Worm (Caenorhabditis elegans) whole organism, L1 larva: ENCODE measurements around the gene Y17G7B.23.

Source experiments
- C34B4.2 ChIP-seq: sonication (generic microtip); optimal IDR thresholded peaks from 2 replicates; lab custom pipeline; 2017; ENCODE audit warnings: mild to moderate bottlenecking, missing genetic modification characterization, missing compliant biosample characterization
- F16B12.6 ChIP-seq: fragments of 150-350 bp; optimal IDR thresholded peaks from 2 replicates; lab custom pipeline; 2014; ENCODE audit warnings: missing biosample characterization, missing genetic modification characterization
- blmp-1 ChIP-seq: fragments of 150-350 bp; optimal IDR thresholded peaks from 2 replicates; lab custom pipeline; 2014; ENCODE audit warnings: missing biosample characterization, missing genetic modification characterization
- ceh-63 ChIP-seq: fragments of 200-800 bp; sonication (Bioruptor generic); optimal IDR thresholded peaks from 2 replicates; lab custom pipeline; 2018; ENCODE audit warnings: mild to moderate bottlenecking, missing genetic modification characterization, missing compliant biosample characterization
- ceh-90 ChIP-seq: sonication (generic microtip); optimal IDR thresholded peaks from 2 replicates; lab custom pipeline; 2016; ENCODE audit warnings: missing genetic modification characterization, missing compliant biosample characterization
- efl-1 ChIP-seq, 4 experiments: fragments of 150-350 bp; optimal IDR thresholded peaks in 3 of 4; peaks in 1 of 4; 1 replicate in 1 of 4; 2 replicates in 3 of 4; lab custom pipeline; 2014; ENCODE audit warnings: missing biosample characterization in 2 of 4, missing genetic modification characterization in 2 of 4, missing genetic modification reagents in 2 of 4
- egl-27 ChIP-seq, 2 experiments: fragments of 150-350 bp in 1 of 2; sonication (generic microtip); optimal IDR thresholded peaks; 3 replicates each; lab custom pipeline; 2017 to 2018; ENCODE audit warnings: missing biosample characterization in 2 of 2, missing genetic modification characterization in 2 of 2, missing genetic modification reagents in 2 of 2
- elt-2 ChIP-seq: sonication (generic microtip); optimal IDR thresholded peaks from 2 replicates; lab custom pipeline; 2016; ENCODE audit warnings: missing genetic modification characterization, mild to moderate bottlenecking, inconsistent platforms, missing compliant biosample characterization, missing genetic modification reagents
- elt-3 ChIP-seq, 6 experiments: fragments of 150-350 bp in 1 of 6; sonication (generic microtip); optimal IDR thresholded peaks; 2 replicates each; lab custom pipeline; 2017 to 2018; ENCODE audit warnings: missing biosample characterization in 6 of 6, missing genetic modification characterization in 6 of 6, inconsistent platforms in 1 of 6
- fkh-4 ChIP-seq: sonication (generic microtip); optimal IDR thresholded peaks from 2 replicates; lab custom pipeline; 2016; ENCODE audit warnings: missing compliant biosample characterization, missing genetic modification characterization, borderline replicate concordance
- fkh-8 ChIP-seq: sonication (generic microtip); optimal IDR thresholded peaks from 2 replicates; lab custom pipeline; 2016; ENCODE audit warnings: mild to moderate bottlenecking, missing genetic modification characterization, missing compliant biosample characterization
- fos-1 ChIP-seq: fragments of 150-350 bp; optimal IDR thresholded peaks from 2 replicates; lab custom pipeline; 2014; ENCODE audit warnings: missing biosample characterization, missing genetic modification characterization
- grh-1 ChIP-seq: fragments of 200-800 bp; sonication (Bioruptor generic); IDR thresholded peaks from 2 replicates; pipeline ENCODE4 v1.3.6; 2022; ENCODE audit warnings: missing genetic modification reagents, missing genetic modification characterization, missing compliant biosample characterization
- jun-1 ChIP-seq: fragments of 150-350 bp; optimal IDR thresholded peaks from 2 replicates; lab custom pipeline; 2014; ENCODE audit warnings: missing biosample characterization, missing genetic modification reagents, missing genetic modification characterization
- lin-14 ChIP-seq: fragments of 200-800 bp; sonication (Bioruptor generic); optimal IDR thresholded peaks from 2 replicates; lab custom pipeline; 2018; ENCODE audit warnings: mild to moderate bottlenecking, missing genetic modification characterization, moderate library complexity, missing compliant biosample characterization
- lin-35 ChIP-seq, 2 experiments: fragments of 150-350 bp; optimal IDR thresholded peaks; 2 replicates each; lab custom pipeline; 2014; ENCODE audit warnings: missing biosample characterization in 2 of 2, missing genetic modification characterization in 2 of 2, missing genetic modification reagents in 2 of 2
- lin-39 ChIP-seq: fragments of 150-350 bp; optimal IDR thresholded peaks from 2 replicates; lab custom pipeline; 2014; ENCODE audit warnings: missing biosample characterization, missing genetic modification reagents, missing genetic modification characterization
- lsy-2 ChIP-seq, 2 experiments: fragments of 150-350 bp; optimal IDR thresholded peaks; 2 replicates each; lab custom pipeline; 2014; ENCODE audit warnings: missing biosample characterization in 2 of 2, missing genetic modification characterization in 2 of 2
- mab-9 ChIP-seq: fragments of 200-800 bp; sonication (Bioruptor generic); IDR thresholded peaks from 2 replicates; pipeline ENCODE4 v1.3.6; 2022; ENCODE audit warnings: missing genetic modification reagents, missing genetic modification characterization, missing compliant biosample characterization
- mdl-1 ChIP-seq, 2 experiments: fragments of 150-350 bp; optimal IDR thresholded peaks; 2 replicates each; lab custom pipeline; 2014 to 2017; ENCODE audit warnings: missing biosample characterization in 2 of 2, missing genetic modification characterization in 2 of 2, inconsistent platforms in 1 of 2
- mep-1 ChIP-seq: fragments of 150-350 bp; optimal IDR thresholded peaks from 2 replicates; lab custom pipeline; 2014; ENCODE audit warnings: missing biosample characterization, missing genetic modification characterization
- nhr-19 ChIP-seq: fragments of 200-800 bp; sonication (Bioruptor generic); conservative IDR thresholded peaks from 2 replicates; pipeline ENCODE4 v1.3.6; 2022; ENCODE audit warnings: missing genetic modification characterization, missing compliant biosample characterization
- nhr-20 ChIP-seq: sonication (generic microtip); optimal IDR thresholded peaks from 2 replicates; lab custom pipeline; 2016; ENCODE audit warnings: mild to moderate bottlenecking, missing genetic modification characterization, missing compliant biosample characterization
- nhr-237 ChIP-seq: fragments of 150-350 bp; optimal IDR thresholded peaks from 2 replicates; lab custom pipeline; 2014; ENCODE audit warnings: missing biosample characterization, missing genetic modification characterization
- nhr-47 ChIP-seq: sonication (generic microtip); optimal IDR thresholded peaks from 2 replicates; lab custom pipeline; 2016; ENCODE audit warnings: mild to moderate bottlenecking, missing genetic modification characterization, moderate library complexity, missing compliant biosample characterization
- nhr-71 ChIP-seq: sonication (generic microtip); optimal IDR thresholded peaks from 2 replicates; lab custom pipeline; 2016; ENCODE audit warnings: mild to moderate bottlenecking, missing genetic modification characterization, moderate library complexity, missing compliant biosample characterization
- nhr-76 ChIP-seq: sonication (generic microtip); optimal IDR thresholded peaks from 2 replicates; lab custom pipeline; 2017; ENCODE audit warnings: missing biosample characterization, missing genetic modification characterization
- nhr-85 ChIP-seq: sonication (generic microtip); peaks from one replicate; lab custom pipeline; 2016; ENCODE audit warnings: missing genetic modification characterization, inconsistent platforms, missing compliant biosample characterization
- nhr-90 ChIP-seq: sonication (generic microtip); optimal IDR thresholded peaks from 2 replicates; lab custom pipeline; 2016; ENCODE audit warnings: mild to moderate bottlenecking, missing genetic modification characterization, missing compliant biosample characterization; ENCODE audit not compliant: poor library complexity
- pqm-1 ChIP-seq: sonication (generic microtip); optimal IDR thresholded peaks from 3 replicates; lab custom pipeline; 2017; ENCODE audit warnings: missing biosample characterization, missing genetic modification characterization
- skn-1 ChIP-seq: fragments of 150-350 bp; optimal IDR thresholded peaks from 2 replicates; lab custom pipeline; 2014; ENCODE audit warnings: missing biosample characterization, missing genetic modification characterization
- snu-23 ChIP-seq: sonication (generic microtip); optimal IDR thresholded peaks from 2 replicates; lab custom pipeline; 2016; ENCODE audit warnings: missing genetic modification characterization, missing compliant biosample characterization
- sox-4 ChIP-seq: sonication (generic microtip); optimal IDR thresholded peaks from 2 replicates; lab custom pipeline; 2016; ENCODE audit warnings: missing genetic modification characterization, missing compliant biosample characterization
- sup-37 ChIP-seq: fragments of 200-800 bp; sonication (Bioruptor generic); optimal IDR thresholded peaks from 2 replicates; lab custom pipeline; 2018; ENCODE audit warnings: mild to moderate bottlenecking, missing genetic modification characterization, missing compliant biosample characterization
- tbx-2 ChIP-seq: sonication (generic microtip); optimal IDR thresholded peaks from 2 replicates; lab custom pipeline; 2016; ENCODE audit warnings: missing genetic modification characterization, missing compliant biosample characterization
- unc-130 ChIP-seq: fragments of 150-350 bp; optimal IDR thresholded peaks from 2 replicates; lab custom pipeline; 2017; ENCODE audit warnings: missing biosample characterization, missing genetic modification characterization, inconsistent platforms
- unc-62 ChIP-seq: fragments of 150-350 bp; optimal IDR thresholded peaks from 2 replicates; lab custom pipeline; 2014; ENCODE audit warnings: missing biosample characterization, missing genetic modification reagents, missing genetic modification characterization
- unc-98 ChIP-seq: fragments of 200-800 bp; sonication (Bioruptor generic); IDR thresholded peaks from 2 replicates; pipeline ENCODE4 v1.3.6; 2022; ENCODE audit warnings: missing genetic modification characterization, missing compliant biosample characterization
- vab-15 ChIP-seq: sonication (generic microtip); optimal IDR thresholded peaks from 2 replicates; lab custom pipeline; 2017; ENCODE audit warnings: missing genotype, mild to moderate bottlenecking, missing genetic modification characterization, missing compliant biosample characterization
- xbp-1 ChIP-seq: sonication (generic microtip); optimal IDR thresholded peaks from 2 replicates; lab custom pipeline; 2016; ENCODE audit warnings: missing genetic modification characterization, missing compliant biosample characterization
- zag-1 ChIP-seq: fragments of 150-350 bp; optimal IDR thresholded peaks from 2 replicates; lab custom pipeline; 2014; ENCODE audit warnings: missing biosample characterization, missing genetic modification characterization
- zip-4 ChIP-seq: fragments of 200-800 bp; sonication (Bioruptor generic); optimal IDR thresholded peaks from 2 replicates; lab custom pipeline; 2018; ENCODE audit warnings: mild to moderate bottlenecking, missing genetic modification characterization, moderate library complexity, missing compliant biosample characterization
- ztf-4 ChIP-seq: fragments of 150-350 bp; optimal IDR thresholded peaks from 2 replicates; lab custom pipeline; 2014; ENCODE audit warnings: missing biosample characterization, missing genetic modification characterization

The Y17G7B.23 gene

ce11 chrII:12042108-12042960, 43.3 kb downstream of the Y17G7B.23 start, which contains the start of gene ippk-1 (continued):
- TF ChIP-seq zip-4 (GFP tag; lab: Kevin White, UChicago) (peak; percentile 65), xbp-1 (tag; lab: Kevin White, UChicago) (peak; percentile 37), mab-9 (GFP tag; lab: Robert Waterston, UW) (no peak), unc-130 (tag; lab: Kevin White, UChicago) (no peak), fkh-4 (tag; lab: Kevin White, UChicago) (no peak), lin-39 (peak; percentile 9), lsy-2 (tag; optimal IDR thresholded peaks at IDR 0.05; lab: Kevin White, UChicago) (peak; percentile 30 to 64), snu-23 (GFP tag; lab: Kevin White, UChicago) (peak; percentile 75), nhr-237 (tag; lab: Kevin White, UChicago) (no peak), fos-1 (tag; lab: Kevin White, UChicago) (peak; percentile 39), elt-3 (tag; optimal IDR thresholded peaks at IDR 0.05; lab: Kevin White, UChicago) (peak in 2 of 6 experiments; percentile 79 to 82), nhr-85 (tag; lab: Kevin White, UChicago) (peak; percentile 91), mdl-1 (tag; optimal IDR thresholded peaks at IDR 0.05; lab: Kevin White, UChicago) (peak in 1 of 2 experiments; percentile 57), F16B12.6 (tag; lab: Kevin White, UChicago) (no peak), vab-15 (peak; percentile 11), ztf-4 (tag; lab: Kevin White, UChicago) (no peak), sox-4 (tag; lab: Kevin White, UChicago) (no peak), lin-14 (GFP tag; lab: Kevin White, UChicago) (peak; percentile 90), grh-1 (no peak), nhr-47 (tag; lab: Kevin White, UChicago) (peak; percentile 71)
- TF ChIP-seq, all 84 proteins: peak for 43

- TF ChIP-seq ceh-90 (tag; lab: Kevin White, UChicago): no peak
- no peak for TF ChIP-seq unc-62
- TF ChIP-seq nhr-90 (tag; lab: Kevin White, UChicago): no peak
- TF ChIP-seq mdl-1 (tag; optimal IDR thresholded peaks at IDR 0.05; lab: Kevin White, UChicago): no peak
- no peak for TF ChIP-seq nhr-76 (tag; lab: Kevin White, UChicago)
- TF ChIP-seq snu-23 (GFP tag; lab: Kevin White, UChicago): no peak
- no peak for TF ChIP-seq unc-130 (tag; lab: Kevin White, UChicago)
These were observed 50.3 kb downstream of the Y17G7B.23 start, which contains the start of gene nadk-2 for ce11 chrII:12049281-12049680. nadk-2 (plus strand) TSS chrII:12049581.

- TF ChIP-seq mab-9 (GFP tag; lab: Robert Waterston, UW) (no peak), snu-23 (GFP tag; lab: Kevin White, UChicago) (peak; percentile 59), fkh-8 (tag; lab: Kevin White, UChicago) (no peak), unc-130 (tag; lab: Kevin White, UChicago) (peak; percentile 10), elt-3 (tag; optimal IDR thresholded peaks at IDR 0.05; lab: Kevin White, UChicago) (peak in 2 of 6 experiments; percentile 12 to 64), sup-37 (GFP tag; lab: Kevin White, UChicago) (no peak), lin-35 (GFP tag; optimal IDR thresholded peaks at IDR 0.05; lab: Kevin White, UChicago) (peak in 1 of 2 experiments; percentile 72), zag-1 (tag; lab: Kevin White, UChicago) (no peak), nhr-85 (tag; lab: Kevin White, UChicago) (peak; percentile 66), nhr-76 (tag; lab: Kevin White, UChicago) (no peak), jun-1 (tag; lab: Kevin White, UChicago) (no peak), mep-1 (tag; lab: Kevin White, UChicago) (peak; percentile 14), pqm-1 (no peak), nhr-237 (tag; lab: Kevin White, UChicago) (no peak), lin-14 (GFP tag; lab: Kevin White, UChicago) (peak; percentile 22), ceh-63 (GFP tag; lab: Kevin White, UChicago) (no peak), C34B4.2 (no peak), nhr-71 (peak; percentile 79), nhr-19 (GFP tag; lab: Robert Waterston, UW) (peak; percentile 24; the same call in 1 of the 2 replicates), blmp-1 (peak; percentile 60), tbx-2 (tag; lab: Kevin White, UChicago) (peak; percentile 54), elt-2 (tag; lab: Kevin White, UChicago) (no peak), unc-98 (GFP tag; lab: Robert Waterston, UW) (no peak), nhr-90 (tag; lab: Kevin White, UChicago) (peak; percentile 52), mdl-1 (tag; optimal IDR thresholded peaks at IDR 0.05; lab: Kevin White, UChicago) (peak in 1 of 2 experiments; percentile 28), zip-4 (GFP tag; lab: Kevin White, UChicago) (no peak), egl-27 (tag; optimal IDR thresholded peaks at IDR 0.05; lab: Kevin White, UChicago) (no peak), efl-1 (optimal IDR thresholded peaks at IDR 0.05; lab: Kevin White, UChicago) (peak in 1 of 2 experiments; percentile 6), efl-1 (GFP tag; optimal IDR thresholded peaks at IDR 0.05 in 1 of 2; lab: Kevin White, UChicago) (peak; percentile 9 to 88), skn-1 (tag; lab: Kevin White, UChicago) (no peak), nhr-20 (tag; lab: Kevin White, UChicago) (peak; percentile 60), sox-4 (tag; lab: Kevin White, UChicago) (no peak), nhr-47 (tag; lab: Kevin White, UChicago) (peak; percentile 9)
These were observed 51.6 kb downstream of the Y17G7B.23 start for ce11 chrII:12050607-12051006.
